Worm (Caenorhabditis elegans) whole organism, L1 larva: ENCODE results near the gene srab-1.
A peak's percentile ranks its signal among the peaks of the same experiment; 100 is the strongest.

Experiments
- Y116A8C.19 ChIP-seq: sonication (generic microtip); optimal IDR thresholded peaks from 2 replicates; lab custom pipeline; 2016; ENCODE audit warnings: missing compliant biosample characterization, missing genetic modification characterization, borderline replicate concordance
- ama-1 ChIP-seq: fragments of 150-350 bp; optimal IDR thresholded peaks from 2 replicates; lab custom pipeline; 2014
- ceh-8 ChIP-seq: fragments of 200-800 bp; sonication (Bioruptor generic); optimal IDR thresholded peaks from 2 replicates; lab custom pipeline; 2018; ENCODE audit warnings: mild to moderate bottlenecking, missing genetic modification characterization, moderate library complexity, missing compliant biosample characterization
- ceh-90 ChIP-seq: sonication (generic microtip); optimal IDR thresholded peaks from 2 replicates; lab custom pipeline; 2016; ENCODE audit warnings: missing genetic modification characterization, missing compliant biosample characterization
- dpl-1 ChIP-seq, 3 experiments: fragments of 150-350 bp in 2 of 3; sonication (generic microtip) in 1 of 3; optimal IDR thresholded peaks; 2 replicates each; lab custom pipeline; 2014 to 2017; ENCODE audit warnings: missing biosample characterization in 3 of 3, missing genetic modification characterization in 3 of 3, missing genetic modification reagents in 3 of 3
- efl-1 ChIP-seq, 4 experiments: fragments of 150-350 bp; optimal IDR thresholded peaks in 3 of 4; peaks in 1 of 4; 1 replicate in 1 of 4; 2 replicates in 3 of 4; lab custom pipeline; 2014; ENCODE audit warnings: missing biosample characterization in 2 of 4, missing genetic modification characterization in 2 of 4, missing genetic modification reagents in 2 of 4
- egl-13 ChIP-seq: sonication (generic microtip); optimal IDR thresholded peaks from 2 replicates; lab custom pipeline; 2016; ENCODE audit warnings: missing genotype, missing genetic modification reagents, missing genetic modification characterization, missing compliant biosample characterization
- egl-27 ChIP-seq, 2 experiments: fragments of 150-350 bp in 1 of 2; sonication (generic microtip); optimal IDR thresholded peaks; 3 replicates each; lab custom pipeline; 2017 to 2018; ENCODE audit warnings: missing biosample characterization in 2 of 2, missing genetic modification characterization in 2 of 2, missing genetic modification reagents in 2 of 2
- elt-2 ChIP-seq: sonication (generic microtip); optimal IDR thresholded peaks from 2 replicates; lab custom pipeline; 2016; ENCODE audit warnings: missing genetic modification characterization, mild to moderate bottlenecking, inconsistent platforms, missing compliant biosample characterization, missing genetic modification reagents
- ets-5 ChIP-seq: fragments of 200-800 bp; sonication (Bioruptor generic); IDR thresholded peaks from 2 replicates; pipeline ENCODE4 v1.3.6; 2022; ENCODE audit warnings: missing genetic modification characterization, missing compliant biosample characterization
- fkh-10 ChIP-seq: sonication (generic microtip); optimal IDR thresholded peaks from 2 replicates; lab custom pipeline; 2017; ENCODE audit warnings: missing biosample characterization, missing genetic modification reagents, missing genetic modification characterization
- hlh-17 ChIP-seq: fragments of 200-800 bp; sonication (Bioruptor generic); optimal IDR thresholded peaks from 2 replicates; lab custom pipeline; 2018; ENCODE audit warnings: missing genetic modification characterization, mild to moderate bottlenecking, missing compliant biosample characterization, moderate library complexity, borderline replicate concordance
- hlh-4 ChIP-seq: sonication (generic microtip); optimal IDR thresholded peaks from 2 replicates; lab custom pipeline; 2016; ENCODE audit warnings: mild to moderate bottlenecking, missing genetic modification characterization, missing compliant biosample characterization
- lin-13 ChIP-seq: fragments of 150-350 bp; optimal IDR thresholded peaks from 2 replicates; lab custom pipeline; 2014; ENCODE audit warnings: missing biosample characterization, missing genetic modification reagents, missing genetic modification characterization
- lin-15B ChIP-seq: fragments of 150-350 bp; sonication (generic microtip); optimal IDR thresholded peaks from 3 replicates; lab custom pipeline; 2014; ENCODE audit warnings: missing biosample characterization, missing genetic modification characterization
- lin-35 ChIP-seq, 2 experiments: fragments of 150-350 bp; optimal IDR thresholded peaks; 2 replicates each; lab custom pipeline; 2014; ENCODE audit warnings: missing biosample characterization in 2 of 2, missing genetic modification characterization in 2 of 2, missing genetic modification reagents in 2 of 2
- mef-2 ChIP-seq: fragments of 150-350 bp; optimal IDR thresholded peaks from 2 replicates; lab custom pipeline; 2014; ENCODE audit warnings: missing biosample characterization, missing genetic modification characterization
- nhr-11 ChIP-seq: fragments of 150-350 bp; optimal IDR thresholded peaks from 2 replicates; lab custom pipeline; 2014; ENCODE audit warnings: missing biosample characterization, missing genetic modification characterization
- nhr-19 ChIP-seq: fragments of 200-800 bp; sonication (Bioruptor generic); conservative IDR thresholded peaks from 2 replicates; pipeline ENCODE4 v1.3.6; 2022; ENCODE audit warnings: missing genetic modification characterization, missing compliant biosample characterization
- nhr-20 ChIP-seq: sonication (generic microtip); optimal IDR thresholded peaks from 2 replicates; lab custom pipeline; 2016; ENCODE audit warnings: mild to moderate bottlenecking, missing genetic modification characterization, missing compliant biosample characterization
- nhr-47 ChIP-seq: sonication (generic microtip); optimal IDR thresholded peaks from 2 replicates; lab custom pipeline; 2016; ENCODE audit warnings: mild to moderate bottlenecking, missing genetic modification characterization, moderate library complexity, missing compliant biosample characterization
- nhr-90 ChIP-seq: sonication (generic microtip); optimal IDR thresholded peaks from 2 replicates; lab custom pipeline; 2016; ENCODE audit warnings: mild to moderate bottlenecking, missing genetic modification characterization, missing compliant biosample characterization; ENCODE audit not compliant: poor library complexity
- pag-3 ChIP-seq: sonication (generic microtip); optimal IDR thresholded peaks from 2 replicates; lab custom pipeline; 2017; ENCODE audit warnings: missing genetic modification characterization, mild to moderate bottlenecking, missing compliant biosample characterization, antibody characterized with exemption, borderline replicate concordance; ENCODE audit not compliant: insufficient read depth
- pax-3 ChIP-seq: fragments of 200-800 bp; sonication (Bioruptor generic); optimal IDR thresholded peaks from 2 replicates; lab custom pipeline; 2018; ENCODE audit warnings: mild to moderate bottlenecking, missing genetic modification characterization, moderate library complexity, missing compliant biosample characterization
- pqm-1 ChIP-seq: sonication (generic microtip); optimal IDR thresholded peaks from 3 replicates; lab custom pipeline; 2017; ENCODE audit warnings: missing biosample characterization, missing genetic modification characterization
- rnt-1 ChIP-seq: sonication (generic microtip); optimal IDR thresholded peaks from 2 replicates; lab custom pipeline; 2016; ENCODE audit warnings: mild to moderate bottlenecking, missing genetic modification characterization, moderate library complexity, missing compliant biosample characterization
- sox-4 ChIP-seq: sonication (generic microtip); optimal IDR thresholded peaks from 2 replicates; lab custom pipeline; 2016; ENCODE audit warnings: missing genetic modification characterization, missing compliant biosample characterization
- swsn-7 ChIP-seq: sonication (generic microtip); optimal IDR thresholded peaks from 2 replicates; lab custom pipeline; 2016; ENCODE audit warnings: missing genetic modification characterization, missing compliant biosample characterization
- unc-62 ChIP-seq: fragments of 150-350 bp; optimal IDR thresholded peaks from 2 replicates; lab custom pipeline; 2014; ENCODE audit warnings: missing biosample characterization, missing genetic modification reagents, missing genetic modification characterization
- unc-86 ChIP-seq: sonication (generic microtip); optimal IDR thresholded peaks from 2 replicates; lab custom pipeline; 2016; ENCODE audit warnings: missing genetic modification characterization, missing compliant biosample characterization
- unc-98 ChIP-seq: fragments of 200-800 bp; sonication (Bioruptor generic); IDR thresholded peaks from 2 replicates; pipeline ENCODE4 v1.3.6; 2022; ENCODE audit warnings: missing genetic modification characterization, missing compliant biosample characterization
- vab-15 ChIP-seq: sonication (generic microtip); optimal IDR thresholded peaks from 2 replicates; lab custom pipeline; 2017; ENCODE audit warnings: missing genotype, mild to moderate bottlenecking, missing genetic modification characterization, missing compliant biosample characterization
- zag-1 ChIP-seq: fragments of 150-350 bp; optimal IDR thresholded peaks from 2 replicates; lab custom pipeline; 2014; ENCODE audit warnings: missing biosample characterization, missing genetic modification characterization

The srab-1 gene

DNA sequence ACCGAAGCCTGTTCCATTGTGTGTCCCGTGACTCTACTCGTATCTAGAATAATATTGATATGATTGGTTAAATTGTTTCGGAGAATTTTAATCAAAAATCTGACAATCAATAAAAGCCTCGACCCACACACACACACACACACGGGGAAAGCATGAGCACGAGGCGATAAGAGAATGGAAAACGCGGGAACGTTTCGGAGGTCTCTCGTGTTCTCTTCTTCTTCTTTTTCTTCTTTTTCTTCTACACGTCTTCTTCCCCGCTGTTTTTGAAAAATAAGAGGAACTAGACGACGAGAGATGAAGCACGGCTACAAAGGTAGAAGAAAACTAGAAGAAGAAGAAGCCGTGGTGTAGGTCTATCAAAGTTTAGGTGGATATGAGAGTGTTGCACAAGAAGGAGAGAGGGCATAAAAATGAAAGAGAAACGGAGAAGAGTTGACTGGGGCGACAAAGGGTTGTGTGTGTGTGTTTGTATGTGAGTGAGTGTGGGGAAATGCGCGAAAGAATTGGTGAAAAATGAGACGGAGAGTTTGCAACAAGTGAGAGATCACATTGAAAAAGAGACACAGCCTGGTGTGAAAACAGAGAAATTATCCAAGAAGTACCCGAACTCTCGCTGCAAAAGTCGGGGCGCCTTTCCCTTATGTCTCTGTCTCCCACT lies 37.0 kb downstream of the srab-1 start, which contains the start of gene mlk-1 (continued):
- TF ChIP-seq lin-13 (GFP tag; lab: Kevin White, UChicago): peak; percentile 8
- TF ChIP-seq efl-1 (optimal IDR thresholded peaks at IDR 0.05; lab: Kevin White, UChicago): peak; percentile 56 to 68
- TF ChIP-seq efl-1 (GFP tag; optimal IDR thresholded peaks at IDR 0.05 in 1 of 2; lab: Kevin White, UChicago): peak; percentile 37 to 90
- no peak for TF ChIP-seq pax-3
- TF ChIP-seq nhr-20 (tag; lab: Kevin White, UChicago): peak; percentile 44
- no peak for TF ChIP-seq hlh-17 (GFP tag; lab: Kevin White, UChicago)
- TF ChIP-seq ets-5 (GFP tag; lab: Robert Waterston, UW): no peak
- peak in 2 of 3 experiments; percentile 6 to 36 for TF ChIP-seq dpl-1 (GFP tag; optimal IDR thresholded peaks at IDR 0.05; lab: Kevin White, UChicago)
- TF ChIP-seq zag-1: no peak
- TF ChIP-seq Y116A8C.19: no peak
- TF ChIP-seq nhr-90 (tag; lab: Kevin White, UChicago): no peak
- TF ChIP-seq lin-35 (GFP tag; optimal IDR thresholded peaks at IDR 0.05; lab: Kevin White, UChicago): peak; percentile 21 to 26
- no peak for TF ChIP-seq pqm-1 (tag; lab: Kevin White, UChicago)
- no peak for TF ChIP-seq ceh-90 (tag; lab: Kevin White, UChicago)
- TF ChIP-seq egl-13 (tag; lab: Kevin White, UChicago): peak; percentile 28
- TF ChIP-seq pag-3 (tag; lab: Kevin White, UChicago): no peak
- TF ChIP-seq unc-98 (GFP tag; lab: Robert Waterston, UW): no peak
- TF ChIP-seq egl-27 (tag; optimal IDR thresholded peaks at IDR 0.05; lab: Kevin White, UChicago): no peak
- peak; percentile 65 for TF ChIP-seq unc-86
- no peak for TF ChIP-seq sox-4
- TF ChIP-seq hlh-4 (tag; lab: Kevin White, UChicago): no peak
- no peak for TF ChIP-seq lin-15B (tag; lab: Kevin White, UChicago)
- TF ChIP-seq swsn-7: peak; percentile 70
- TF ChIP-seq nhr-47 (tag; lab: Kevin White, UChicago): peak; percentile 62
- no peak; the same call in 1 of the 2 replicates for TF ChIP-seq nhr-19 (GFP tag; lab: Robert Waterston, UW)
- TF ChIP-seq fkh-10 (GFP tag; lab: Kevin White, UChicago): peak; percentile 73
- no peak for TF ChIP-seq nhr-11 (tag; lab: Kevin White, UChicago)
- peak; percentile 24 for TF ChIP-seq mef-2 (tag; lab: Kevin White, UChicago)
- peak; percentile 16 for TF ChIP-seq ama-1 (lab: Kevin White, UChicago)
- TF ChIP-seq unc-62 (GFP tag; lab: Kevin White, UChicago): no peak
- peak; percentile 48 for TF ChIP-seq elt-2 (tag; lab: Kevin White, UChicago)
- TF ChIP-seq rnt-1 (tag; lab: Kevin White, UChicago): peak; percentile 6

DNA sequence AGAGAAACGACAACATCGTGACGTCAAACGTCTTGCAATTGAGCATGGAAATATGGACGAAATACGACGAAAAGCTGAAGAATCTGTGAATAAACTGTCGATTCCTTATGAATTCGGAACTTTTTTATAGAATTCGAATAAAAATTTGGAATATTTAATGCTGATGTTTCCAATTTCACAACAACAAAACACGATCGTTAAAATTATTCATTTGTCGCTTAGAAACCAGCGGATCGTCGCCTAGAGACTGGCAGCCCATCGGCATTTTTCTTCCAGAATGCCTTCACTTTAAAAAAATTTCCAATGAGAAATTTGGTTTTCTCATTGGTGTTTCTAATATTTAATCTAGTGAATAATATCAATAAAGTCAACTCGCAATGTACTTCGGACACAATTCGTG lies 48.6 kb downstream of the srab-1 start, which contains the start of gene cwp-4:
TSS of gene cwp-4 (plus strand) at position 301 of the 400 bp plus-strand sequence.
- TF ChIP-seq lin-35 (GFP tag; optimal IDR thresholded peaks at IDR 0.05; lab: Kevin White, UChicago) (no peak), elt-2 (tag; lab: Kevin White, UChicago) (no peak)

DNA sequence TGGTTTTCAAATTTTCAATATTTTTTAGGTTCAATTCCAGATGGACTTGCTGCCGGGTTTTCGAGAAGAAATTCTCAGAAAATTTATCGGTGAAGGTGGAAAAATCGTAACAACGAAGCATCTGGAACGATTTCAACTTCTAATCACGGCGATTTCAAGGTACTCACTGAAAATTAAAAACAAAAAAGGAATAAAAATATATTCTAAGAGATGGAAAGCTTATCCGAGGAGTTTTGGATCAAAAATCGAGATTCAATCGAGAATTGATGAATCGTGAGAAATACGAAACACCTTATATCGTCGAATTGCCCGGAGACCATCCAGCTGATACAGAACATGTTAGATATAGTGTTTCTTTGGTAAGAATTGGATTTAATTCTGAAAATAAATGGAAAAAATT lies 49.7 kb downstream of the srab-1 start, which contains the start of gene K11D12.12:
TSS of gene K11D12.12 (plus strand) at position 29 of the 400 bp plus-strand sequence.
- TF ChIP-seq efl-1 (optimal IDR thresholded peaks at IDR 0.05; lab: Kevin White, UChicago) (no peak), efl-1 (GFP tag; optimal IDR thresholded peaks at IDR 0.05 in 1 of 2; lab: Kevin White, UChicago) (peak in 1 of 2 experiments; percentile 91), vab-15 (tag; lab: Kevin White, UChicago) (no peak), ceh-8 (GFP tag; lab: Kevin White, UChicago) (no peak)
